Fruit fly (Drosophila melanogaster): ENCODE data around the gene Agpat1.

The Agpat1 gene

dm6 chrX:12765076-12765475, at the start of gene Agpat1:
Agpat1 (plus strand) TSS chrX:12765266.
- no peak for TF ChIP-seq CG10348 (GFP tag; IDR thresholded peaks at IDR 0.05)
- no peak for TF ChIP-seq CG12605 (GFP tag; IDR thresholded peaks at IDR 0.05)
- no peak for TF ChIP-seq Ets98B (GFP tag; IDR thresholded peaks at IDR 0.05)
- TF ChIP-seq CG15710 (tag; optimal IDR thresholded peaks at IDR 0.05): no peak
- no peak for TF ChIP-seq Pif1A (GFP tag; optimal IDR thresholded peaks at IDR 0.05)
- TF ChIP-seq CG9948 (tag; optimal IDR thresholded peaks at IDR 0.05): no peak
- no peak for TF ChIP-seq D1 (tag; optimal IDR thresholded peaks at IDR 0.05)
- TF ChIP-seq CG32121 (GFP tag; IDR thresholded peaks at IDR 0.05): no peak
- no peak for TF ChIP-seq EcR (GFP tag; optimal IDR thresholded peaks at IDR 0.05)
- no peak for TF ChIP-seq CG34367 (tag; optimal IDR thresholded peaks at IDR 0.05)
- no peak for TF ChIP-seq rn (GFP tag; IDR thresholded peaks at IDR 0.05)
- TF ChIP-seq CG4496 (GFP tag; IDR thresholded peaks at IDR 0.05): no peak
- no peak for TF ChIP-seq CG13204 (GFP tag; optimal IDR thresholded peaks at IDR 0.05)
- no peak for TF ChIP-seq CG8301 (tag; optimal IDR thresholded peaks at IDR 0.05)

- no peak for TF ChIP-seq CG8159 (tag; optimal IDR thresholded peaks at IDR 0.05)
- no peak for TF ChIP-seq Pif1A (GFP tag; optimal IDR thresholded peaks at IDR 0.05)
- TF ChIP-seq CG15710 (tag; optimal IDR thresholded peaks at IDR 0.05): no peak
- no peak for TF ChIP-seq CG17806 (tag; optimal IDR thresholded peaks at IDR 0.05)
- no peak for TF ChIP-seq CG13204 (GFP tag; optimal IDR thresholded peaks at IDR 0.05)
- no peak for TF ChIP-seq EcR (GFP tag; optimal IDR thresholded peaks at IDR 0.05)
- TF ChIP-seq CG14655 (GFP tag; optimal IDR thresholded peaks at IDR 0.05): no peak
- TF ChIP-seq D1 (tag; optimal IDR thresholded peaks at IDR 0.05): no peak
- TF ChIP-seq CG9948 (tag; optimal IDR thresholded peaks at IDR 0.05): no peak
- TF ChIP-seq CG12605 (GFP tag; IDR thresholded peaks at IDR 0.05): no peak
- no peak for TF ChIP-seq CG10348 (GFP tag; IDR thresholded peaks at IDR 0.05)
- no peak for TF ChIP-seq Pif1B (GFP tag; optimal IDR thresholded peaks at IDR 0.05)
- TF ChIP-seq rn (GFP tag; IDR thresholded peaks at IDR 0.05): no peak
Observed at dm6 chrX:12718625-12719024, 46.4 kb upstream of the Agpat1 start.

dm6 chrX:12719152-12719779, 45.8 kb upstream of the Agpat1 start:
- TF ChIP-seq CG13204 (GFP tag; optimal IDR thresholded peaks at IDR 0.05) (peak; percentile 57), D1 (tag; optimal IDR thresholded peaks at IDR 0.05) (peak; percentile 71), gl (tag; optimal IDR thresholded peaks at IDR 0.05) (peak; percentile 80), CG4496 (GFP tag; IDR thresholded peaks at IDR 0.05) (peak; percentile 93), CG10348 (GFP tag; IDR thresholded peaks at IDR 0.05) (peak; percentile 37; the same call in 1 of the 2 replicates), EcR (GFP tag; optimal IDR thresholded peaks at IDR 0.05) (no peak), CG14655 (GFP tag; optimal IDR thresholded peaks at IDR 0.05) (peak; percentile 90), CG34367 (tag; optimal IDR thresholded peaks at IDR 0.05) (peak; percentile 86), CG8301 (tag; optimal IDR thresholded peaks at IDR 0.05) (peak; percentile 84), CG17806 (tag; optimal IDR thresholded peaks at IDR 0.05) (peak; percentile 88), CG9948 (tag; optimal IDR thresholded peaks at IDR 0.05) (peak; percentile 85), Pif1B (GFP tag; optimal IDR thresholded peaks at IDR 0.05) (peak; percentile 81), CG12605 (GFP tag; IDR thresholded peaks at IDR 0.05) (peak; percentile 76), CG15710 (tag; optimal IDR thresholded peaks at IDR 0.05) (peak; percentile 85), fd96Ca (GFP tag; IDR thresholded peaks at IDR 0.05) (peak; percentile 90), Pif1A (GFP tag; optimal IDR thresholded peaks at IDR 0.05) (peak; percentile 87), CG32121 (GFP tag; IDR thresholded peaks at IDR 0.05) (peak; percentile 68), Ets98B (GFP tag; IDR thresholded peaks at IDR 0.05) (peak; percentile 75), rn (GFP tag; IDR thresholded peaks at IDR 0.05) (peak; percentile 77), Snoo (tag; optimal IDR thresholded peaks at IDR 0.05) (peak; percentile 64), CG8159 (tag; optimal IDR thresholded peaks at IDR 0.05) (peak; percentile 89)

- peak; percentile 12 for TF ChIP-seq EcR (GFP tag; optimal IDR thresholded peaks at IDR 0.05)
- no peak for TF ChIP-seq CG32121 (GFP tag; IDR thresholded peaks at IDR 0.05)
Observed at dm6 chrX:12719940-12720355, 45.1 kb upstream of the Agpat1 start.

- peak; percentile 6; the same call in 1 of the 2 replicates for TF ChIP-seq Ets98B (GFP tag; IDR thresholded peaks at IDR 0.05)
- TF ChIP-seq CG32121 (GFP tag; IDR thresholded peaks at IDR 0.05): no peak
Observed at dm6 chrX:12721111-12721869, 43.8 kb upstream of the Agpat1 start.

- TF ChIP-seq D1 (tag; optimal IDR thresholded peaks at IDR 0.05) (no peak), Pif1B (GFP tag; optimal IDR thresholded peaks at IDR 0.05) (no peak), CG14655 (GFP tag; optimal IDR thresholded peaks at IDR 0.05) (no peak), Ets98B (GFP tag; IDR thresholded peaks at IDR 0.05) (no peak), CG17806 (tag; optimal IDR thresholded peaks at IDR 0.05) (no peak), CG8301 (tag; optimal IDR thresholded peaks at IDR 0.05) (no peak), CG9948 (tag; optimal IDR thresholded peaks at IDR 0.05) (no peak), CG34367 (tag; optimal IDR thresholded peaks at IDR 0.05) (no peak), CG10348 (GFP tag; IDR thresholded peaks at IDR 0.05) (no peak), Snoo (tag; optimal IDR thresholded peaks at IDR 0.05) (no peak)
Observed at dm6 chrX:12722009-12722408, 43.1 kb upstream of the Agpat1 start.
